Fruit fly (Drosophila melanogaster) whole organism, prepupa: ENCODE data around the gene sw.
"Not testable (repeated sequence)": the region's sequence is repeated elsewhere in the genome, so short reads cannot be mapped to it uniquely, and the experiment has no call there.

Experiments used
- CG3032 ChIP-seq: fragments of 200-800 bp; optimal IDR thresholded peaks from 2 replicates; lab custom pipeline; 2019; ENCODE audit warnings: missing biosample characterization, mild to moderate bottlenecking, missing genetic modification characterization, moderate library complexity
- CG7368 ChIP-seq: fragments of 200-800 bp; sonication (Bioruptor generic); optimal IDR thresholded peaks from 3 replicates; lab custom pipeline; 2016; ENCODE audit warnings: missing biosample characterization, missing genetic modification characterization
- Hr39 ChIP-seq: fragments of 200-800 bp; sonication (Bioruptor generic); optimal IDR thresholded peaks from 2 replicates; lab custom pipeline; 2016; ENCODE audit warnings: missing biosample characterization, missing genetic modification characterization
- achi ChIP-seq: fragments of 200-800 bp; sonication (Bioruptor generic); optimal IDR thresholded peaks from 3 replicates; lab custom pipeline; 2016; ENCODE audit warnings: missing biosample characterization, missing genetic modification characterization
- pdm3 ChIP-seq: fragments of 200-800 bp; sonication (Bioruptor generic); optimal IDR thresholded peaks from 3 replicates; lab custom pipeline; 2016; ENCODE audit warnings: missing biosample characterization, missing genetic modification characterization
- ss ChIP-seq, 2 experiments: fragments of 200-800 bp; sonication (Bioruptor generic); optimal IDR thresholded peaks; 2 replicates in 1 of 2; 3 replicates in 1 of 2; lab custom pipeline; 2017 to 2018; ENCODE audit warnings: mild to moderate bottlenecking in 2 of 2, missing biosample characterization in 2 of 2, missing genetic modification characterization in 2 of 2, moderate library complexity in 1 of 2

DNA sequence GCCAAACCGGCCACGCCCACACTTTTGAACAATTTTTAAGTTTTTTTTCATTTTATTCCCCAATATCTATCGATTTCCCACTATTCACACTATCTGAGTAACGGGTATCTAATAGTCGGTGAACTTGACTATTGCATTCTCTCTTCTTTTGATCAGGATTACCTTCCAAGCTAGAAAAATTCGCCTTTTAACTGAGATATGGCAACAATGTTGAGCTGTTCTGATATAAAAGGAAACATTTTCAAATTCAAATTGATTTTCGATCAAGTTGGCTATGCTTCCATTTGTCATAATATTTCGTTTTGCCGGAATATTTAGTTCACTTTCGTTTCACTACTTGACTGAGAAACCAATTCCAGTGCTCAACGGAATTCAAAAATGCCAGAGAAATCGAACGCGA is 22.8 kb upstream of the sw start, which contains the start of gene CG42577:
- not testable (repeated sequence) for TF ChIP-seq CG3032 (tag; lab: Kevin White, UChicago); pdm3 (GFP tag; lab: Kevin White, UChicago); achi; CG7368 (GFP tag; lab: Kevin White, UChicago); ss (GFP tag; optimal IDR thresholded peaks at IDR 0.05; lab: Kevin White, UChicago); Hr39
